Worm (Caenorhabditis elegans) whole organism, late embryonic: Measurements from ENCODE around the gene ncx-5.
A peak's percentile ranks its signal among the peaks of the same experiment; 100 is the strongest.

Experiments
- C08G9.2 ChIP-seq: sonication (generic microtip); optimal IDR thresholded peaks from 2 replicates; lab custom pipeline; 2016; ENCODE audit warnings: mild to moderate bottlenecking, missing genetic modification characterization, moderate library complexity, missing compliant biosample characterization
- C38D4.7 ChIP-seq: fragments of 200-800 bp; sonication (Bioruptor generic); optimal IDR thresholded peaks from 2 replicates; lab custom pipeline; 2018; ENCODE audit warnings: mild to moderate bottlenecking, missing genetic modification characterization, moderate library complexity, missing compliant biosample characterization
- F13H6.1 ChIP-seq: sonication (generic microtip); optimal IDR thresholded peaks from 2 replicates; lab custom pipeline; 2016; ENCODE audit warnings: missing genetic modification characterization, missing compliant biosample characterization
- K02D7.2 ChIP-seq: sonication (generic microtip); optimal IDR thresholded peaks from 2 replicates; lab custom pipeline; 2017; ENCODE audit warnings: mild to moderate bottlenecking, missing genetic modification characterization, missing compliant biosample characterization
- Y22D7AL.16 ChIP-seq: sonication (generic microtip); optimal IDR thresholded peaks from 2 replicates; lab custom pipeline; 2016; ENCODE audit warnings: missing genetic modification characterization, missing compliant biosample characterization
- ama-1 ChIP-seq: fragments of 150-350 bp; optimal IDR thresholded peaks from 2 replicates; lab custom pipeline; 2014
- ceh-14 ChIP-seq: sonication (generic microtip); optimal IDR thresholded peaks from 2 replicates; lab custom pipeline; 2016; ENCODE audit warnings: missing genotype, missing genetic modification characterization, missing compliant biosample characterization
- ceh-18 ChIP-seq: sonication (generic microtip); optimal IDR thresholded peaks from 2 replicates; lab custom pipeline; 2016; ENCODE audit warnings: missing genetic modification characterization, missing compliant biosample characterization
- ceh-19 ChIP-seq: fragments of 200-800 bp; sonication (Bioruptor generic); optimal IDR thresholded peaks from 2 replicates; lab custom pipeline; 2018; ENCODE audit warnings: mild to moderate bottlenecking, missing genetic modification characterization, missing compliant biosample characterization
- ceh-22 ChIP-seq: sonication (generic microtip); optimal IDR thresholded peaks from 2 replicates; lab custom pipeline; 2017; ENCODE audit warnings: missing biosample characterization, missing genetic modification characterization
- ceh-30 ChIP-seq: fragments of 150-350 bp; optimal IDR thresholded peaks from 2 replicates; lab custom pipeline; 2014; ENCODE audit warnings: missing biosample characterization, missing genetic modification characterization
- ceh-34 ChIP-seq: sonication (generic microtip); optimal IDR thresholded peaks from 2 replicates; lab custom pipeline; 2016; ENCODE audit warnings: mild to moderate bottlenecking, missing genetic modification characterization, missing compliant biosample characterization
- ceh-45 ChIP-seq: fragments of 200-800 bp; sonication (Bioruptor generic); IDR thresholded peaks from 2 replicates; pipeline ENCODE4 v1.3.6; 2022; ENCODE audit warnings: missing genetic modification reagents, missing genetic modification characterization, missing compliant biosample characterization
- ceh-6 ChIP-seq: fragments of 200-800 bp; sonication (Bioruptor generic); optimal IDR thresholded peaks from 2 replicates; lab custom pipeline; 2018; ENCODE audit warnings: mild to moderate bottlenecking, missing genetic modification characterization, missing compliant biosample characterization
- che-1 ChIP-seq: sonication (generic microtip); optimal IDR thresholded peaks from 2 replicates; lab custom pipeline; 2016; ENCODE audit warnings: mild to moderate bottlenecking, missing genetic modification characterization, missing compliant biosample characterization
- dve-1 ChIP-seq: sonication (generic microtip); optimal IDR thresholded peaks from 2 replicates; lab custom pipeline; 2017; ENCODE audit warnings: antibody characterized with exemption, mild to moderate bottlenecking, missing genetic modification characterization, missing compliant biosample characterization
- elt-2 ChIP-seq: sonication (generic microtip); optimal IDR thresholded peaks from 2 replicates; lab custom pipeline; 2016; ENCODE audit warnings: missing genetic modification reagents, missing genetic modification characterization, missing compliant biosample characterization
- elt-4 ChIP-seq: sonication (generic microtip); optimal IDR thresholded peaks from 2 replicates; lab custom pipeline; 2016; ENCODE audit warnings: missing genetic modification characterization, missing compliant biosample characterization
- ets-4 ChIP-seq: sonication (generic microtip); optimal IDR thresholded peaks from 2 replicates; lab custom pipeline; 2016; ENCODE audit warnings: missing genetic modification characterization, missing compliant biosample characterization
- fax-1 ChIP-seq: sonication (generic microtip); optimal IDR thresholded peaks from 2 replicates; lab custom pipeline; 2016; ENCODE audit warnings: missing genotype, missing genetic modification characterization, missing compliant biosample characterization
- fkh-10 ChIP-seq: fragments of 150-350 bp; optimal IDR thresholded peaks from 2 replicates; lab custom pipeline; 2014; ENCODE audit warnings: missing biosample characterization, missing genetic modification reagents, missing genetic modification characterization
- gmeb-2 ChIP-seq: sonication (generic microtip); optimal IDR thresholded peaks from 2 replicates; lab custom pipeline; 2016; ENCODE audit warnings: missing genetic modification characterization, inconsistent platforms, missing compliant biosample characterization
- hlh-13 ChIP-seq: fragments of 200-800 bp; sonication (Bioruptor generic); optimal IDR thresholded peaks from 2 replicates; lab custom pipeline; 2018; ENCODE audit warnings: mild to moderate bottlenecking, missing genetic modification characterization, missing compliant biosample characterization
- hlh-15 ChIP-seq: sonication (generic microtip); optimal IDR thresholded peaks from 2 replicates; lab custom pipeline; 2016; ENCODE audit warnings: missing genetic modification characterization, missing compliant biosample characterization
- hlh-30 ChIP-seq: sonication (generic microtip); optimal IDR thresholded peaks from 2 replicates; lab custom pipeline; 2017; ENCODE audit warnings: antibody characterized with exemption, missing genetic modification characterization, missing compliant biosample characterization; ENCODE audit not compliant: insufficient read depth
- hlh-6 ChIP-seq: sonication (generic microtip); optimal IDR thresholded peaks from 2 replicates; lab custom pipeline; 2016; ENCODE audit warnings: missing genotype, missing genetic modification characterization, missing compliant biosample characterization
- lim-6 ChIP-seq: sonication (generic microtip); optimal IDR thresholded peaks from 2 replicates; lab custom pipeline; 2016; ENCODE audit warnings: missing genetic modification characterization, missing compliant biosample characterization
- lin-11 ChIP-seq: fragments of 200-800 bp; sonication (Bioruptor generic); optimal IDR thresholded peaks from 2 replicates; lab custom pipeline; 2018; ENCODE audit warnings: mild to moderate bottlenecking, missing genetic modification characterization, missing compliant biosample characterization
- nfya-1 ChIP-seq: sonication (generic microtip); optimal IDR thresholded peaks from 2 replicates; lab custom pipeline; 2017; ENCODE audit warnings: missing genetic modification characterization, mild to moderate bottlenecking, missing compliant biosample characterization, antibody characterized with exemption, moderate library complexity
- nhr-232 ChIP-seq: sonication (generic microtip); optimal IDR thresholded peaks from 2 replicates; lab custom pipeline; 2016; ENCODE audit warnings: missing genetic modification characterization, missing compliant biosample characterization
- npax-4 ChIP-seq: sonication (generic microtip); optimal IDR thresholded peaks from 2 replicates; lab custom pipeline; 2016; ENCODE audit warnings: missing genetic modification characterization, missing compliant biosample characterization
- pag-3 ChIP-seq: sonication (generic microtip); optimal IDR thresholded peaks from 2 replicates; lab custom pipeline; 2016; ENCODE audit warnings: missing compliant biosample characterization, missing genetic modification characterization, borderline replicate concordance
- pat-9 ChIP-seq: fragments of 200-800 bp; sonication (Bioruptor generic); optimal IDR thresholded peaks from 2 replicates; lab custom pipeline; 2018; ENCODE audit warnings: mild to moderate bottlenecking, missing genetic modification characterization, moderate library complexity, missing compliant biosample characterization
- pax-1 ChIP-seq: fragments of 150-350 bp; optimal IDR thresholded peaks from 2 replicates; lab custom pipeline; 2014; ENCODE audit warnings: missing biosample characterization, missing genetic modification characterization
- pha-2 ChIP-seq: sonication (generic microtip); optimal IDR thresholded peaks from 2 replicates; lab custom pipeline; 2017; ENCODE audit warnings: mild to moderate bottlenecking, missing genetic modification characterization, missing compliant biosample characterization
- pha-4 ChIP-seq: fragments of 150-350 bp; optimal IDR thresholded peaks from 2 replicates; lab custom pipeline; 2018; ENCODE audit warnings: missing biosample characterization, missing genetic modification reagents, missing genetic modification characterization
- pqm-1 ChIP-seq: sonication (generic microtip); optimal IDR thresholded peaks from 2 replicates; lab custom pipeline; 2016; ENCODE audit warnings: missing genetic modification characterization, missing compliant biosample characterization
- pros-1 ChIP-seq: fragments of 150-350 bp; optimal IDR thresholded peaks from 2 replicates; lab custom pipeline; 2014; ENCODE audit warnings: missing biosample characterization, missing genetic modification reagents, missing genetic modification characterization
- rnt-1 ChIP-seq: sonication (generic microtip); optimal IDR thresholded peaks from 2 replicates; lab custom pipeline; 2016; ENCODE audit warnings: missing genetic modification characterization, missing compliant biosample characterization
- sdc-2 ChIP-seq: sonication (generic microtip); optimal IDR thresholded peaks from 2 replicates; lab custom pipeline; 2016; ENCODE audit warnings: missing genotype, missing genetic modification characterization, missing compliant biosample characterization
- sox-4 ChIP-seq: sonication (generic microtip); optimal IDR thresholded peaks from 2 replicates; lab custom pipeline; 2017; ENCODE audit warnings: mild to moderate bottlenecking, missing genetic modification characterization, inconsistent platforms, missing compliant biosample characterization
- syd-9 ChIP-seq: sonication (generic microtip); optimal IDR thresholded peaks from 2 replicates; lab custom pipeline; 2016; ENCODE audit warnings: mild to moderate bottlenecking, missing genetic modification characterization, moderate library complexity, missing compliant biosample characterization
- ttx-3 ChIP-seq: sonication (generic microtip); optimal IDR thresholded peaks from 2 replicates; lab custom pipeline; 2016; ENCODE audit warnings: missing genetic modification reagents, missing genetic modification characterization, missing compliant biosample characterization
- unc-3 ChIP-seq, 2 experiments: fragments of 200-800 bp in 1 of 2; sonication (Bioruptor generic) in 1 of 2; sonication (generic microtip) in 1 of 2; conservative IDR thresholded peaks in 1 of 2; optimal IDR thresholded peaks in 1 of 2; 2 replicates each; pipeline versions ENCODE4 v1.3.6 to Lab custom; 2016 to 2022; ENCODE audit warnings: missing compliant biosample characterization in 2 of 2, missing genetic modification characterization in 2 of 2, missing genetic modification reagents in 1 of 2
- unc-42 ChIP-seq: sonication (generic microtip); optimal IDR thresholded peaks from 2 replicates; lab custom pipeline; 2016; ENCODE audit warnings: missing genotype, missing genetic modification characterization, missing compliant biosample characterization
- unc-55 ChIP-seq: sonication (generic microtip); optimal IDR thresholded peaks from 2 replicates; lab custom pipeline; 2017; ENCODE audit warnings: missing biosample characterization, missing genetic modification reagents, missing genetic modification characterization
- zip-5 ChIP-seq: sonication (generic microtip); optimal IDR thresholded peaks from 2 replicates; lab custom pipeline; 2016; ENCODE audit warnings: missing genetic modification characterization, missing compliant biosample characterization
- ztf-16 ChIP-seq: sonication (generic microtip); optimal IDR thresholded peaks from 2 replicates; lab custom pipeline; 2017; ENCODE audit warnings: missing genetic modification characterization, missing compliant biosample characterization

The ncx-5 gene

ce11 chrV:10489998-10490397 lies at the start of gene ncx-5:
Gene ncx-5 (minus strand): TSS chrV:10490098.
- no peak for TF ChIP-seq pros-1 (tag; lab: Kevin White, UChicago)
- no peak for TF ChIP-seq pha-2
- no peak for TF ChIP-seq syd-9 (tag; lab: Kevin White, UChicago)
- TF ChIP-seq ztf-16 (tag; lab: Kevin White, UChicago): no peak
- TF ChIP-seq C08G9.2 (tag; lab: Kevin White, UChicago): no peak
- no peak for TF ChIP-seq ceh-14
- TF ChIP-seq, all 69 proteins: peak for 0

ce11 chrV:10539114-10539513 lies 49.2 kb upstream of the ncx-5 start, which contains the start of gene F25D1.8:
Gene F25D1.8 (plus strand): TSS chrV:10539414.
- TF ChIP-seq sdc-2 (tag; lab: Kevin White, UChicago): no peak
- no peak for TF ChIP-seq hlh-13 (GFP tag; lab: Kevin White, UChicago)
- TF ChIP-seq syd-9 (tag; lab: Kevin White, UChicago): no peak
- TF ChIP-seq nfya-1: no peak
- no peak for TF ChIP-seq C38D4.7 (GFP tag; lab: Kevin White, UChicago)
- TF ChIP-seq nhr-232 (tag; lab: Kevin White, UChicago): no peak
- no peak for TF ChIP-seq zip-5

DNA sequence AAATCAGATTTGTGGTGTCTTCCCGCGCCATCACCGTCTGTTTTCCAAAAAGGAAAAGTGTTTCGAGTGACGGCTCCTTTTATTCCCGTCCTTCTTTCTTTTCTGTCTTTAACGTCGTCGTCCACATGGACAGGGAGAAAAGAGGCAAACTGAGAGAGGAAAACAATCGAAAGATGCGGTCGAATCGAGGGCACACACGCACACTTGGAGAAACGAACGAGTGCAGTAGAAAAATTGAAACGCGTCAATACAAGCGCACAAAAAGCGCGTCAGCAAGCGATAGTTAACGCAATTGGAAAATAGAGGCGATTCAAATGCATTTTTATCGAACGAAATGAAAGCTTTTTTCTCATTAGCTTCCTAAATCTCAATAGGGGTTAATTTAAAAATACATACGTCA lies 46.9 kb upstream of the ncx-5 start:
- TF ChIP-seq pax-1 (tag; lab: Kevin White, UChicago) (no peak), ztf-16 (tag; lab: Kevin White, UChicago) (no peak), fax-1 (tag; lab: Kevin White, UChicago) (no peak), pag-3 (tag; lab: Kevin White, UChicago) (no peak), K02D7.2 (tag; lab: Kevin White, UChicago) (no peak), ceh-18 (peak; percentile 65), ceh-22 (tag; lab: Kevin White, UChicago) (no peak), che-1 (tag; lab: Kevin White, UChicago) (no peak), lin-11 (tag; lab: Kevin White, UChicago) (no peak), fkh-10 (GFP tag; lab: Kevin White, UChicago) (no peak), ttx-3 (tag; lab: Kevin White, UChicago) (no peak), hlh-13 (GFP tag; lab: Kevin White, UChicago) (no peak), ceh-34 (tag; lab: Kevin White, UChicago) (peak; percentile 34), ceh-30 (peak; percentile 48), elt-4 (tag; lab: Kevin White, UChicago) (no peak), unc-55 (GFP tag; lab: Kevin White, UChicago) (peak; percentile 29), ceh-19 (GFP tag; lab: Kevin White, UChicago) (no peak), ceh-14 (no peak), pqm-1 (tag; lab: Kevin White, UChicago) (no peak), pros-1 (tag; lab: Kevin White, UChicago) (peak; percentile 32), zip-5 (no peak), sox-4 (no peak), unc-3 (GFP tag; conservative IDR thresholded peaks at IDR 0.05; lab: Robert Waterston, UW) (no peak), unc-3 (tag; optimal IDR thresholded peaks at IDR 0.05; lab: Kevin White, UChicago) (no peak), lim-6 (no peak), unc-42 (peak; percentile 91), ama-1 (no peak), elt-2 (tag; lab: Kevin White, UChicago) (peak; percentile 37), rnt-1 (tag; lab: Kevin White, UChicago) (peak; percentile 63), dve-1 (tag; lab: Kevin White, UChicago) (peak; percentile 35), npax-4 (tag; lab: Kevin White, UChicago) (no peak), F13H6.1 (tag; lab: Kevin White, UChicago) (no peak), gmeb-2 (no peak), ceh-45 (GFP tag; lab: Robert Waterston, UW) (no peak), ceh-6 (no peak), hlh-6 (tag; lab: Kevin White, UChicago) (no peak), ets-4 (no peak), hlh-15 (tag; lab: Kevin White, UChicago) (no peak), pat-9 (tag; lab: Kevin White, UChicago) (no peak), pha-4 (tag; lab: Kevin White, UChicago) (no peak), nfya-1 (peak; percentile 80), Y22D7AL.16 (no peak), hlh-30 (tag; lab: Kevin White, UChicago) (peak; percentile 8)
